Fruit fly (Drosophila melanogaster) whole organism, prepupa: ENCODE measurements around the gene CG9521.

ENCODE experiments used
- Blimp-1 ChIP-seq: fragments of 200-800 bp; sonication (Bioruptor generic); optimal IDR thresholded peaks from 3 replicates; lab custom pipeline; 2017; ENCODE audit warnings: missing biosample characterization, missing genetic modification characterization, mild to moderate bottlenecking, moderate library complexity, missing genetic modification reagents
- CG10631 ChIP-seq: fragments of 200-800 bp; sonication (Bioruptor generic); optimal IDR thresholded peaks from 2 replicates; lab custom pipeline; 2016; ENCODE audit warnings: missing biosample characterization, missing genetic modification characterization
- CG10669 ChIP-seq: fragments of 200-800 bp; sonication (Bioruptor generic); optimal IDR thresholded peaks from 3 replicates; lab custom pipeline; 2018; ENCODE audit warnings: missing biosample characterization, mild to moderate bottlenecking, missing genetic modification characterization, moderate library complexity
- CG11902 ChIP-seq: fragments of 200-800 bp; sonication (Bioruptor generic); optimal IDR thresholded peaks from 3 replicates; lab custom pipeline; 2016; ENCODE audit warnings: missing biosample characterization, missing genetic modification characterization
- CG15336 ChIP-seq: fragments of 200-800 bp; sonication (Bioruptor generic); IDR thresholded peaks from 2 replicates; pipeline ENCODE4 v1.3.6; 2022; ENCODE audit warnings: missing biosample characterization, missing genetic modification characterization
- CG3032 ChIP-seq: fragments of 200-800 bp; optimal IDR thresholded peaks from 2 replicates; lab custom pipeline; 2019; ENCODE audit warnings: missing biosample characterization, mild to moderate bottlenecking, missing genetic modification characterization, moderate library complexity
- CG31627 ChIP-seq: fragments of 200-800 bp; sonication (Bioruptor generic); optimal IDR thresholded peaks from 3 replicates; lab custom pipeline; 2016; ENCODE audit warnings: missing biosample characterization, missing genetic modification characterization
- CG32006 ChIP-seq: fragments of 200-800 bp; sonication (Bioruptor generic); optimal IDR thresholded peaks from 3 replicates; lab custom pipeline; 2017; ENCODE audit warnings: missing biosample characterization, mild to moderate bottlenecking, missing genetic modification characterization
- CG3919 ChIP-seq: fragments of 200-800 bp; sonication (Bioruptor generic); optimal IDR thresholded peaks from 3 replicates; lab custom pipeline; 2016; ENCODE audit warnings: missing biosample characterization, missing genetic modification characterization
- CG4318 ChIP-seq: fragments of 200-800 bp; sonication (Bioruptor generic); optimal IDR thresholded peaks from 3 replicates; lab custom pipeline; 2017; ENCODE audit warnings: missing biosample characterization, mild to moderate bottlenecking, missing genetic modification characterization
- CG6163 ChIP-seq: fragments of 200-800 bp; sonication (Bioruptor generic); IDR thresholded peaks from 3 replicates; pipeline ENCODE4 v1.3.6; 2022; ENCODE audit warnings: missing biosample characterization, missing genetic modification characterization
- CG6276 ChIP-seq: fragments of 200-800 bp; sonication (Bioruptor generic); optimal IDR thresholded peaks from 2 replicates; lab custom pipeline; 2017; ENCODE audit warnings: missing biosample characterization, mild to moderate bottlenecking, missing genetic modification characterization
- CG6792 ChIP-seq: fragments of 200-800 bp; sonication (Bioruptor generic); optimal IDR thresholded peaks from 3 replicates; lab custom pipeline; 2016; ENCODE audit warnings: missing biosample characterization, missing genetic modification characterization
- CG6808 ChIP-seq: fragments of 200-800 bp; sonication (Bioruptor generic); optimal IDR thresholded peaks from 3 replicates; lab custom pipeline; 2017; ENCODE audit warnings: missing biosample characterization, missing genetic modification characterization, mild to moderate bottlenecking, moderate library complexity, missing genetic modification reagents
- CG6854 ChIP-seq: fragments of 200-800 bp; sonication (Bioruptor generic); optimal IDR thresholded peaks from 2 replicates; lab custom pipeline; 2017; ENCODE audit warnings: missing biosample characterization, mild to moderate bottlenecking, missing genetic modification characterization
- CG8119 ChIP-seq: fragments of 200-800 bp; sonication (Bioruptor generic); IDR thresholded peaks from 3 replicates; pipeline ENCODE4 v1.3.6; 2022; ENCODE audit warnings: missing biosample characterization, missing genetic modification characterization
- CG8319 ChIP-seq: fragments of 200-800 bp; sonication (Bioruptor generic); optimal IDR thresholded peaks from 3 replicates; lab custom pipeline; 2016; ENCODE audit warnings: missing biosample characterization, missing genetic modification characterization
- CG8632 ChIP-seq: fragments of 200-800 bp; sonication (Bioruptor generic); optimal IDR thresholded peaks from 3 replicates; lab custom pipeline; 2016; ENCODE audit warnings: missing biosample characterization, missing genetic modification characterization
- CG9139 ChIP-seq: fragments of 200-800 bp; sonication (Bioruptor generic); optimal IDR thresholded peaks from 3 replicates; lab custom pipeline; 2017; ENCODE audit warnings: missing biosample characterization, mild to moderate bottlenecking, missing genetic modification characterization
- Eip75B ChIP-seq: fragments of 200-800 bp; sonication (Bioruptor generic); optimal IDR thresholded peaks from 3 replicates; lab custom pipeline; 2016; ENCODE audit warnings: missing biosample characterization, missing genetic modification characterization
- Eip78C ChIP-seq: fragments of 200-800 bp; sonication (Bioruptor generic); peaks from one replicate; lab custom pipeline; 2016; ENCODE audit warnings: missing biosample characterization, missing genetic modification characterization
- Eip93F ChIP-seq: fragments of 200-800 bp; sonication (Bioruptor generic); optimal IDR thresholded peaks from 2 replicates; lab custom pipeline; 2016; ENCODE audit warnings: missing biosample characterization, mild to moderate bottlenecking, missing genetic modification characterization
- Ets21C ChIP-seq: fragments of 200-800 bp; sonication (Bioruptor generic); optimal IDR thresholded peaks from 3 replicates; lab custom pipeline; 2016; ENCODE audit warnings: missing biosample characterization, missing genetic modification characterization
- Ets96B ChIP-seq: fragments of 200-800 bp; optimal IDR thresholded peaks from 2 replicates; lab custom pipeline; 2019; ENCODE audit warnings: missing biosample characterization, mild to moderate bottlenecking, missing genetic modification characterization, moderate library complexity
- Gug ChIP-seq: fragments of 200-800 bp; sonication (Bioruptor generic); IDR thresholded peaks from 2 replicates; pipeline ENCODE4 v1.3.6; 2022; ENCODE audit warnings: missing biosample characterization, missing genetic modification characterization
- Hr39 ChIP-seq: fragments of 200-800 bp; sonication (Bioruptor generic); optimal IDR thresholded peaks from 2 replicates; lab custom pipeline; 2016; ENCODE audit warnings: missing biosample characterization, missing genetic modification characterization
- Hr4 ChIP-seq: fragments of 200-800 bp; sonication (Bioruptor generic); optimal IDR thresholded peaks from 3 replicates; lab custom pipeline; 2016; ENCODE audit warnings: missing biosample characterization, missing genetic modification characterization
- Lpt ChIP-seq: fragments of 200-800 bp; sonication (Bioruptor generic); optimal IDR thresholded peaks from 3 replicates; lab custom pipeline; 2016; ENCODE audit warnings: missing biosample characterization, missing genetic modification characterization
- Met ChIP-seq: fragments of 200-800 bp; sonication (Bioruptor generic); optimal IDR thresholded peaks from 3 replicates; lab custom pipeline; 2016; ENCODE audit warnings: missing biosample characterization, missing genetic modification characterization
- Smox ChIP-seq: fragments of 200-800 bp; sonication (Bioruptor generic); optimal IDR thresholded peaks from 3 replicates; lab custom pipeline; 2016; ENCODE audit warnings: missing biosample characterization, missing genetic modification characterization
- Sox102F ChIP-seq: fragments of 200-800 bp; sonication (Bioruptor generic); optimal IDR thresholded peaks from 2 replicates; lab custom pipeline; 2016; ENCODE audit warnings: missing biosample characterization, mild to moderate bottlenecking, missing genetic modification characterization
- Sox14 ChIP-seq: fragments of 200-800 bp; sonication (Bioruptor generic); optimal IDR thresholded peaks from 3 replicates; lab custom pipeline; 2016; ENCODE audit warnings: missing biosample characterization, missing genetic modification characterization
- Sox15 ChIP-seq: fragments of 200-800 bp; sonication (Bioruptor generic); optimal IDR thresholded peaks from 3 replicates; lab custom pipeline; 2016; ENCODE audit warnings: missing biosample characterization, missing genetic modification characterization
- achi ChIP-seq: fragments of 200-800 bp; sonication (Bioruptor generic); optimal IDR thresholded peaks from 3 replicates; lab custom pipeline; 2016; ENCODE audit warnings: missing biosample characterization, missing genetic modification characterization
- cyc ChIP-seq: fragments of 200-800 bp; sonication (Bioruptor generic); optimal IDR thresholded peaks from 3 replicates; lab custom pipeline; 2016; ENCODE audit warnings: missing biosample characterization, missing genetic modification characterization
- dac ChIP-seq: fragments of 200-800 bp; sonication (Bioruptor generic); optimal IDR thresholded peaks from 2 replicates; lab custom pipeline; 2017; ENCODE audit warnings: missing biosample characterization, mild to moderate bottlenecking, missing genetic modification characterization
- dsx ChIP-seq: fragments of 200-800 bp; optimal IDR thresholded peaks from 3 replicates; lab custom pipeline; 2019; ENCODE audit warnings: missing biosample characterization, mild to moderate bottlenecking, missing genetic modification characterization, moderate library complexity; ENCODE audit not compliant: poor library complexity, severe bottlenecking
- esn ChIP-seq: fragments of 200-800 bp; sonication (Bioruptor generic); optimal IDR thresholded peaks from 2 replicates; lab custom pipeline; 2016; ENCODE audit warnings: missing biosample characterization, mild to moderate bottlenecking, missing genetic modification characterization, moderate library complexity
- fd59A ChIP-seq: fragments of 200-800 bp; sonication (Bioruptor generic); optimal IDR thresholded peaks from 2 replicates; lab custom pipeline; 2017; ENCODE audit warnings: missing biosample characterization, mild to moderate bottlenecking, missing genetic modification characterization, missing genetic modification reagents
- fd85E ChIP-seq: fragments of 200-800 bp; sonication (Bioruptor generic); optimal IDR thresholded peaks from 3 replicates; lab custom pipeline; 2016; ENCODE audit warnings: missing biosample characterization, missing genetic modification characterization
- lz ChIP-seq: fragments of 200-800 bp; sonication (Bioruptor generic); optimal IDR thresholded peaks from 3 replicates; lab custom pipeline; 2016; ENCODE audit warnings: missing biosample characterization, missing genetic modification characterization
- net ChIP-seq: fragments of 200-800 bp; sonication (Bioruptor generic); optimal IDR thresholded peaks from 3 replicates; lab custom pipeline; 2016; ENCODE audit warnings: missing biosample characterization, missing genetic modification characterization
- pdm3 ChIP-seq: fragments of 200-800 bp; sonication (Bioruptor generic); optimal IDR thresholded peaks from 3 replicates; lab custom pipeline; 2016; ENCODE audit warnings: missing biosample characterization, missing genetic modification characterization
- salr ChIP-seq, 2 experiments: fragments of 200-800 bp; sonication (Bioruptor generic); optimal IDR thresholded peaks; 3 replicates each; lab custom pipeline; 2016 to 2018; ENCODE audit warnings: missing biosample characterization in 2 of 2, missing genetic modification characterization in 2 of 2, mild to moderate bottlenecking in 1 of 2
- spab ChIP-seq: fragments of 200-800 bp; sonication (Bioruptor generic); optimal IDR thresholded peaks from 2 replicates; lab custom pipeline; 2017; ENCODE audit warnings: missing biosample characterization, mild to moderate bottlenecking, missing genetic modification characterization, missing genetic modification reagents
- ss ChIP-seq, 2 experiments: fragments of 200-800 bp; sonication (Bioruptor generic); optimal IDR thresholded peaks; 2 replicates in 1 of 2; 3 replicates in 1 of 2; lab custom pipeline; 2017 to 2018; ENCODE audit warnings: mild to moderate bottlenecking in 2 of 2, missing biosample characterization in 2 of 2, missing genetic modification characterization in 2 of 2, moderate library complexity in 1 of 2
- svp ChIP-seq: fragments of 200-800 bp; sonication (Bioruptor generic); peaks from one replicate; lab custom pipeline; 2016; ENCODE audit warnings: missing biosample characterization, missing genetic modification characterization
- topi ChIP-seq: fragments of 200-800 bp; sonication (Bioruptor generic); optimal IDR thresholded peaks from 3 replicates; lab custom pipeline; 2016; ENCODE audit warnings: missing biosample characterization, missing genetic modification characterization
- vri ChIP-seq: fragments of 200-800 bp; sonication (Bioruptor generic); optimal IDR thresholded peaks from 3 replicates; lab custom pipeline; 2016; ENCODE audit warnings: missing biosample characterization, mild to moderate bottlenecking, missing genetic modification characterization

The CG9521 gene

DNA sequence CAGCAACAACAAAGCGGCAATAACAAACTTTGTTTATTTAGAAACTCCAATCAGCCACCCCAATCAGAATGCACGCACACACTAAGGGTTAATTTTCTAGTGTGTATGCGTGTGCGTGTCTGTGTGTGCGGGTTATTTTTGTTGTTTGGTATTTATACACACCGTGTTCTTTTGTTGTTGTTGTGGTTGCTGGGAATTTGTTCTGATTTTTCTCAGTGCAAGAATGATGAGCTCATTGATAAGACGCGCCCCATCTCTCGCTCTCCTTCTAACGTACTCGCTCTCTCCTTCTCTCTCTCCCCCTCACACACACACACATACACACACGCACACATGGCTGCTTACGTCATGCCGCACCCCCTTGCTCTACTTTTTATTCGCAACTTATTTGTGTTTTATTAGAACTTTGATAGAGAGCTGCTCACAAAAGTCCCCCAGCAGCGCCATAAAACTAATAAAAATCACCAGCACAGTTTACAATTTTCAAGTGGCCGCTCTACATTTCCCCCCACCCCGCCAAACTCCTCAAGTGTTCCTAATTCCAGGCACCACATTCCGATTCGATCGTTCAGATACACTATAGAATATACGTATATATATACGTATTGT, 13.2 kb downstream of the CG9521 start (continued):
- TF ChIP-seq CG3919 (GFP tag; lab: Kevin White, UChicago) (peak; percentile 13), ss (GFP tag; optimal IDR thresholded peaks at IDR 0.05; lab: Kevin White, UChicago) (no peak), topi (GFP tag; lab: Kevin White, UChicago) (peak; percentile 38), esn (GFP tag; lab: Kevin White, UChicago) (peak; percentile 30), CG10631 (GFP tag; lab: Kevin White, UChicago) (peak; percentile 35), fd59A (GFP tag; lab: Kevin White, UChicago) (no peak), CG9139 (GFP tag; lab: Kevin White, UChicago) (no peak), Sox15 (no peak), Ets96B (peak; percentile 13), CG32006 (GFP tag; lab: Kevin White, UChicago) (peak; percentile 36), net (GFP tag; lab: Kevin White, UChicago) (no peak), Blimp-1 (GFP tag; lab: Kevin White, UChicago) (no peak), CG3032 (peak; percentile 4), Eip78C (GFP tag; lab: Kevin White, UChicago) (peak; percentile 9), cyc (GFP tag; lab: Kevin White, UChicago) (peak; percentile 40), spab (GFP tag; lab: Kevin White, UChicago) (no peak), Sox102F (GFP tag; lab: Kevin White, UChicago) (peak; percentile 15), Eip93F (GFP tag; lab: Kevin White, UChicago) (no peak), Met (peak; percentile 54), CG6808 (no peak), CG6163 (GFP tag; lab: Robert Waterston, UW) (peak; percentile 66; the same call in 2 of the 3 replicates), pdm3 (GFP tag; lab: Kevin White, UChicago) (peak; percentile 44), lz (GFP tag; lab: Kevin White, UChicago) (peak; percentile 41), Sox14 (GFP tag; lab: Kevin White, UChicago) (peak; percentile 14), CG15336 (GFP tag; lab: Robert Waterston, UW) (peak; percentile 49), CG6854 (no peak), fd85E (GFP tag; lab: Kevin White, UChicago) (no peak)

DNA sequence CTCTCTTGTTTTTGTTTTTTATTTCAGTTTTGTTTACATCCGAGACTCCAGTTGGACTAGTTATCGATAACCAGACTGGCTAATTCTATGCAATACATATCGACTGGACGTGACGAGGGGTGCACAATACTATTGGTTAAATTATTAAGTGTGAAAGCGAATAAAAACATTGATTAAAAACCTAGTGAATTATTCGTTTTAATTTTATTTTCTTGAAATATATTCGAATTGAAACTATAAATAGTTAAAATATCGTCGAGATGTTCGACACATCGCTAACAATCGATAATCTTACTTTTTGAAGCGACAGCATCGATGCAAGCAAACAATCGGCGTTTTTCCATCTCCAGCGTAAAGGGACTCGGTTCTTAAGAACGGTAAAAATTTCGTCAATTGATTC, 14.0 kb downstream of the CG9521 start, which contains the start of the genes CG32590 and Flo2:
TSS of gene CG32590 (minus strand) at position 60 of the 400 bp plus-strand sequence.
TSS of gene Flo2 (plus strand) at position 330 of the 400 bp plus-strand sequence.
- TF ChIP-seq CG6276 (no peak), CG8632 (GFP tag; lab: Kevin White, UChicago) (no peak), CG3919 (GFP tag; lab: Kevin White, UChicago) (peak; percentile 60), Smox (GFP tag; lab: Kevin White, UChicago) (peak; percentile 63), dsx (peak; percentile 41), CG4318 (GFP tag; lab: Kevin White, UChicago) (no peak), fd59A (GFP tag; lab: Kevin White, UChicago) (no peak), CG6792 (peak; percentile 21), CG8319 (GFP tag; lab: Kevin White, UChicago) (peak; percentile 39), pdm3 (GFP tag; lab: Kevin White, UChicago) (peak; percentile 69), CG8119 (GFP tag; lab: Robert Waterston, UW) (no peak), Ets96B (peak; percentile 53), salr (GFP tag; optimal IDR thresholded peaks at IDR 0.05; lab: Kevin White, UChicago) (no peak), CG10669 (GFP tag; lab: Kevin White, UChicago) (peak; percentile 29), Hr4 (GFP tag; lab: Kevin White, UChicago) (peak; percentile 69), CG31627 (peak; percentile 74), Ets21C (GFP tag; lab: Kevin White, UChicago) (peak; percentile 68), vri (GFP tag; lab: Kevin White, UChicago) (peak; percentile 61), svp (peak; percentile 84), Sox14 (GFP tag; lab: Kevin White, UChicago) (peak; percentile 60), Eip75B (GFP tag; lab: Kevin White, UChicago) (peak; percentile 22), CG6854 (no peak), Blimp-1 (GFP tag; lab: Kevin White, UChicago) (no peak), CG11902 (GFP tag; lab: Kevin White, UChicago) (peak; percentile 34), Hr39 (GFP tag; lab: Kevin White, UChicago) (peak; percentile 76), topi (GFP tag; lab: Kevin White, UChicago) (peak; percentile 70), achi (GFP tag; lab: Kevin White, UChicago) (peak; percentile 58), cyc (GFP tag; lab: Kevin White, UChicago) (peak; percentile 67), dac (GFP tag; lab: Kevin White, UChicago) (no peak), ss (GFP tag; optimal IDR thresholded peaks at IDR 0.05; lab: Kevin White, UChicago) (peak in 1 of 2 experiments; percentile 19), Gug (peak; percentile 69), Lpt (GFP tag; lab: Kevin White, UChicago) (peak; percentile 46)
